Worm (Caenorhabditis elegans) whole organism, L2 larva: ENCODE measurements around the gene C02B8.12.

Source experiments
- R02D3.7 ChIP-seq: fragments of 150-350 bp; optimal IDR thresholded peaks from 2 replicates; lab custom pipeline; 2014; ENCODE audit warnings: missing biosample characterization, missing genetic modification characterization
- Y55F3AM.14 ChIP-seq: fragments of 200-800 bp; sonication (Bioruptor generic); optimal IDR thresholded peaks from 2 replicates; lab custom pipeline; 2018; ENCODE audit warnings: mild to moderate bottlenecking, missing genetic modification characterization, missing compliant biosample characterization
- ZK546.5 ChIP-seq: sonication (generic microtip); optimal IDR thresholded peaks from 2 replicates; lab custom pipeline; 2017; ENCODE audit warnings: missing biosample characterization, missing genetic modification characterization
- alr-1 ChIP-seq: fragments of 150-350 bp; optimal IDR thresholded peaks from 2 replicates; lab custom pipeline; 2014; ENCODE audit warnings: missing biosample characterization, missing genetic modification characterization
- aly-2 ChIP-seq: fragments of 150-350 bp; optimal IDR thresholded peaks from 2 replicates; lab custom pipeline; 2014; ENCODE audit warnings: missing biosample characterization, missing genetic modification characterization
- ama-1 ChIP-seq: fragments of 150-350 bp; optimal IDR thresholded peaks from 2 replicates; lab custom pipeline; 2018; ENCODE audit warnings: inconsistent platforms
- blmp-1 ChIP-seq: sonication (generic microtip); optimal IDR thresholded peaks from 2 replicates; lab custom pipeline; 2017; ENCODE audit warnings: missing genetic modification characterization, mild to moderate bottlenecking, missing compliant biosample characterization, antibody characterized with exemption, moderate library complexity; ENCODE audit not compliant: insufficient read depth
- ceh-16 ChIP-seq: fragments of 150-350 bp; optimal IDR thresholded peaks from 2 replicates; lab custom pipeline; 2014; ENCODE audit warnings: missing biosample characterization, missing genetic modification characterization
- ceh-82 ChIP-seq: fragments of 150-350 bp; optimal IDR thresholded peaks from 2 replicates; lab custom pipeline; 2014; ENCODE audit warnings: missing biosample characterization, missing genetic modification characterization
- crh-2 ChIP-seq: sonication (generic microtip); optimal IDR thresholded peaks from 2 replicates; lab custom pipeline; 2017; ENCODE audit warnings: missing biosample characterization, missing genetic modification characterization
- dmd-4 ChIP-seq: sonication (generic microtip); optimal IDR thresholded peaks from 2 replicates; lab custom pipeline; 2017; ENCODE audit warnings: missing biosample characterization, missing genetic modification characterization
- egl-27 ChIP-seq: sonication (generic microtip); optimal IDR thresholded peaks from 3 replicates; lab custom pipeline; 2017; ENCODE audit warnings: missing biosample characterization, missing genetic modification reagents, missing genetic modification characterization
- elt-3 ChIP-seq: sonication (generic microtip); optimal IDR thresholded peaks from 2 replicates; lab custom pipeline; 2017; ENCODE audit warnings: missing biosample characterization, missing genetic modification characterization
- fos-1 ChIP-seq: fragments of 150-350 bp; optimal IDR thresholded peaks from 2 replicates; lab custom pipeline; 2014; ENCODE audit warnings: missing biosample characterization, missing genetic modification characterization
- gmeb-1 ChIP-seq: fragments of 150-350 bp; optimal IDR thresholded peaks from 2 replicates; lab custom pipeline; 2014; ENCODE audit warnings: missing biosample characterization, missing genetic modification characterization
- lin-11 ChIP-seq: fragments of 150-350 bp; sonication (generic microtip); optimal IDR thresholded peaks from 2 replicates; lab custom pipeline; 2014; ENCODE audit warnings: missing biosample characterization, missing genetic modification characterization, inconsistent platforms, mixed read lengths
- mbf-1 ChIP-seq: sonication (generic microtip); optimal IDR thresholded peaks from 2 replicates; lab custom pipeline; 2017; ENCODE audit warnings: missing biosample characterization, missing genetic modification characterization
- mdl-1 ChIP-seq, 2 experiments: fragments of 150-350 bp in 1 of 2; sonication (generic microtip) in 1 of 2; optimal IDR thresholded peaks; 2 replicates each; lab custom pipeline; 2017; ENCODE audit warnings: missing biosample characterization in 2 of 2, missing genetic modification characterization in 2 of 2
- nhr-10 ChIP-seq: sonication (generic microtip); optimal IDR thresholded peaks from 2 replicates; lab custom pipeline; 2017; ENCODE audit warnings: missing biosample characterization, missing genetic modification characterization
- nhr-11 ChIP-seq: fragments of 150-350 bp; optimal IDR thresholded peaks from 2 replicates; lab custom pipeline; 2014; ENCODE audit warnings: missing biosample characterization, missing genetic modification characterization
- nhr-129 ChIP-seq: fragments of 150-350 bp; optimal IDR thresholded peaks from 2 replicates; lab custom pipeline; 2014; ENCODE audit warnings: missing biosample characterization, missing genetic modification characterization
- nhr-21 ChIP-seq: fragments of 150-350 bp; optimal IDR thresholded peaks from 2 replicates; lab custom pipeline; 2014; ENCODE audit warnings: missing biosample characterization, missing genetic modification characterization
- nhr-23 ChIP-seq: fragments of 150-350 bp; optimal IDR thresholded peaks from 2 replicates; lab custom pipeline; 2014; ENCODE audit warnings: missing biosample characterization, missing genetic modification reagents, missing genetic modification characterization
- nhr-237 ChIP-seq: fragments of 150-350 bp; optimal IDR thresholded peaks from 2 replicates; lab custom pipeline; 2014; ENCODE audit warnings: missing biosample characterization, missing genetic modification characterization
- nhr-25 ChIP-seq: fragments of 150-350 bp; sonication (generic microtip); optimal IDR thresholded peaks from 3 replicates; lab custom pipeline; 2014; ENCODE audit warnings: missing biosample characterization, missing genetic modification characterization
- nhr-6 ChIP-seq: fragments of 150-350 bp; optimal IDR thresholded peaks from 2 replicates; lab custom pipeline; 2014; ENCODE audit warnings: missing biosample characterization, missing genetic modification characterization
- peb-1 ChIP-seq: fragments of 150-350 bp; optimal IDR thresholded peaks from 2 replicates; lab custom pipeline; 2014; ENCODE audit warnings: missing biosample characterization, missing genetic modification characterization
- sem-4 ChIP-seq: fragments of 150-350 bp; optimal IDR thresholded peaks from 2 replicates; lab custom pipeline; 2014; ENCODE audit warnings: missing biosample characterization, missing genetic modification reagents, missing genetic modification characterization
- skn-1 ChIP-seq: sonication (generic microtip); optimal IDR thresholded peaks from 2 replicates; lab custom pipeline; 2017; ENCODE audit warnings: missing biosample characterization, missing genetic modification characterization
- sma-3 ChIP-seq: sonication (generic microtip); optimal IDR thresholded peaks from 2 replicates; lab custom pipeline; 2016; ENCODE audit warnings: missing genetic modification reagents, missing genetic modification characterization, missing compliant biosample characterization
- sma-9 ChIP-seq, 2 experiments: fragments of 150-350 bp in 1 of 2; sonication (generic microtip) in 1 of 2; optimal IDR thresholded peaks; 2 replicates each; lab custom pipeline; 2014 to 2016; ENCODE audit warnings: missing genetic modification characterization in 2 of 2, mild to moderate bottlenecking in 1 of 2, missing biosample characterization in 1 of 2, missing compliant biosample characterization in 1 of 2, missing genetic modification reagents in 1 of 2, moderate library complexity in 1 of 2
- snpc-4 ChIP-seq: fragments of 150-350 bp; optimal IDR thresholded peaks from 2 replicates; lab custom pipeline; 2014; ENCODE audit warnings: missing biosample characterization, missing genetic modification characterization
- unc-39 ChIP-seq: fragments of 150-350 bp; optimal IDR thresholded peaks from 2 replicates; lab custom pipeline; 2014; ENCODE audit warnings: missing biosample characterization, missing genetic modification characterization
- unc-55 ChIP-seq: fragments of 150-350 bp; sonication (generic microtip); optimal IDR thresholded peaks from 3 replicates; lab custom pipeline; 2014; ENCODE audit warnings: missing biosample characterization, missing genetic modification reagents, missing genetic modification characterization
- zag-1 ChIP-seq: fragments of 150-350 bp; optimal IDR thresholded peaks from 2 replicates; lab custom pipeline; 2014; ENCODE audit warnings: missing biosample characterization, missing genetic modification characterization
- ztf-1 ChIP-seq: fragments of 200-800 bp; sonication (Bioruptor generic); conservative IDR thresholded peaks from 2 replicates; pipeline ENCODE4 v1.3.6; 2022; ENCODE audit warnings: missing genetic modification characterization, missing compliant biosample characterization
- ztf-11 ChIP-seq: sonication (generic microtip); optimal IDR thresholded peaks from 2 replicates; lab custom pipeline; 2017; ENCODE audit warnings: missing biosample characterization, missing genetic modification characterization
- ztf-4 ChIP-seq: fragments of 150-350 bp; optimal IDR thresholded peaks from 2 replicates; lab custom pipeline; 2014; ENCODE audit warnings: missing biosample characterization, missing genetic modification characterization

C02B8.12 gene

ce11 chrX:8089266-8089909 lies 33.8 kb downstream of the C02B8.12 start:
- TF ChIP-seq sma-9 (GFP tag; optimal IDR thresholded peaks at IDR 0.05; lab: Kevin White, UChicago) (peak; percentile 28), sma-9 (tag; optimal IDR thresholded peaks at IDR 0.05; lab: Kevin White, UChicago) (no peak), nhr-25 (peak; percentile 51), sem-4 (tag; lab: Kevin White, UChicago) (no peak), blmp-1 (tag; lab: Kevin White, UChicago) (peak; percentile 37), dmd-4 (tag; lab: Kevin White, UChicago) (no peak), fos-1 (tag; lab: Kevin White, UChicago) (peak; percentile 56), sma-3 (peak; percentile 37), nhr-6 (tag; lab: Kevin White, UChicago) (no peak)

ce11 chrX:8088474-8088873 lies 34.7 kb downstream of the C02B8.12 start, which contains the start of gene vem-1:
vem-1 (minus strand) TSS chrX:8088574.
- TF ChIP-seq sem-4 (tag; lab: Kevin White, UChicago): no peak
- no peak for TF ChIP-seq alr-1 (tag; lab: Kevin White, UChicago)
- no peak for TF ChIP-seq nhr-25
- TF ChIP-seq ama-1: no peak
- TF ChIP-seq nhr-237: no peak
- no peak for TF ChIP-seq unc-55 (GFP tag; lab: Kevin White, UChicago)
- no peak for TF ChIP-seq ceh-16 (tag; lab: Kevin White, UChicago)

- TF ChIP-seq elt-3: no peak
- TF ChIP-seq crh-2: peak; percentile 49
- no peak for TF ChIP-seq mdl-1 (tag; optimal IDR thresholded peaks at IDR 0.05; lab: Kevin White, UChicago)
Measured at ce11 chrX:8086725-8087641, 36.2 kb downstream of the C02B8.12 start.

- TF ChIP-seq nhr-10 (tag; lab: Kevin White, UChicago) (no peak), dmd-4 (tag; lab: Kevin White, UChicago) (no peak), aly-2 (tag; lab: Kevin White, UChicago) (no peak), ztf-4 (tag; lab: Kevin White, UChicago) (no peak), ZK546.5 (tag; lab: Kevin White, UChicago) (no peak), snpc-4 (tag; lab: Kevin White, UChicago) (no peak), sma-9 (GFP tag; optimal IDR thresholded peaks at IDR 0.05; lab: Kevin White, UChicago) (no peak), sma-9 (tag; optimal IDR thresholded peaks at IDR 0.05; lab: Kevin White, UChicago) (no peak), ama-1 (no peak)
Measured at ce11 chrX:8086450-8086724, 36.8 kb downstream of the C02B8.12 start, which contains the start of gene dao-3. dao-3 (minus strand) TSS chrX:8086550.

ce11 chrX:8084669-8085068 lies 38.5 kb downstream of the C02B8.12 start:
- TF ChIP-seq egl-27 (tag; lab: Kevin White, UChicago) (no peak), nhr-25 (no peak), ceh-82 (tag; lab: Kevin White, UChicago) (no peak), nhr-23 (tag; lab: Kevin White, UChicago) (no peak), nhr-11 (no peak)

ce11 chrX:8083919-8084318 lies 39.2 kb downstream of the C02B8.12 start, which contains the start of gene K07E3.4:
K07E3.4 (minus strand) TSS chrX:8084018.
- TF ChIP-seq nhr-10 (tag; lab: Kevin White, UChicago) (no peak), skn-1 (tag; lab: Kevin White, UChicago) (no peak), dmd-4 (tag; lab: Kevin White, UChicago) (no peak), mbf-1 (tag; lab: Kevin White, UChicago) (no peak), sem-4 (tag; lab: Kevin White, UChicago) (no peak), peb-1 (no peak), gmeb-1 (tag; lab: Kevin White, UChicago) (peak; percentile 65), ceh-16 (tag; lab: Kevin White, UChicago) (peak; percentile 74), sma-3 (peak; percentile 92), crh-2 (peak; percentile 75), nhr-23 (tag; lab: Kevin White, UChicago) (no peak), nhr-25 (peak; percentile 90), lin-11 (tag; lab: Kevin White, UChicago) (peak; percentile 5), zag-1 (tag; lab: Kevin White, UChicago) (no peak), Y55F3AM.14 (GFP tag; lab: Kevin White, UChicago) (peak; percentile 12), ceh-82 (tag; lab: Kevin White, UChicago) (no peak), nhr-237 (no peak), ZK546.5 (tag; lab: Kevin White, UChicago) (no peak), unc-39 (no peak), nhr-21 (peak; percentile 78), blmp-1 (tag; lab: Kevin White, UChicago) (peak; percentile 78), nhr-129 (tag; lab: Kevin White, UChicago) (peak; percentile 70), ztf-11 (tag; lab: Kevin White, UChicago) (no peak), fos-1 (tag; lab: Kevin White, UChicago) (peak; percentile 75), snpc-4 (tag; lab: Kevin White, UChicago) (no peak), elt-3 (no peak), ztf-4 (tag; lab: Kevin White, UChicago) (no peak), R02D3.7 (no peak), nhr-11 (no peak), ztf-1 (GFP tag; lab: Robert Waterston, UW) (no peak)
